ENCODE assay signal across 1 fruit fly cellular context in the genomic region with DNA sequence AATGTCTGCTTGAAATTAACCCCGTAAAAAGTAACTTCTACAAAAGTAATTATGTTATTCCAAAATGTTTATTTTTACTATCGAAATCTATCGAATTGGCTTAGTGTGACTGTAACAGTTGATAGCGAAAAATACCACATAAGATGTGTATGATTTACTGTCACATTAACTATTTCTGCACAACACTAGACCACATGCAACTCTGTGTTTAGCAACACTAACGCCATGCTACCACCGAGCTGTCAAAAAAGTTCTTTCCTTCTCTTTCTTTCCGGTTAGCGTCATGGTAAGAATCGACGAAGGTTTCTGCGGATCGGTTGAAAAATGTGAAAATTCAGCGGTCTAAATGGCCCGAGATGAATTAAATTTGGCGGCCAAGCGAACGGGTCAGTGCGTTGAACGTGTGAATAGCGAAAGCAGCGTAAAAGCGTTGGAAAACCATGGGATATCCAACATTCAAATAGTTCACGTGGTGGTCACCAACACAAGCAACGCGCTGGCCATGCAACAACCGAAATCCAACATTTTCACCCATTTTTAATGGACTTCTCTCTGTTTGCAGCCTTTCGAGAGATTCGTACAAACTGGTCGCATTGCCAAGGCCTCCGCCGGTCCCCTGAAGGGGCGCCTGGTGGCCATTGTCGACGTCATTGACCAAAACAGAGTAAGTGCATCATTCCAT.
TF ChIP-seq lines count a peak whose summit lies in the region.

A gene (minus strand): TSS at position 128 of the 682 bp plus-strand sequence.
A gene (plus strand): TSS at position 255 of the 682 bp plus-strand sequence.

TF ChIP-seq in whole organism, embryonic, 481 proteins besides CTCF, POLR2A, EP300 and RAD21 (continued from another document and continues in another):
- peak; percentile 92 for TF ChIP-seq CG17385 (GFP tag; optimal IDR thresholded peaks at IDR 0.05; lab: Kevin White, UChicago)
- peak; percentile 96 for TF ChIP-seq CG12769 (tag; optimal IDR thresholded peaks at IDR 0.05; lab: Kevin White, UChicago)
- TF ChIP-seq CG30431 (GFP tag; optimal IDR thresholded peaks at IDR 0.05; lab: Kevin White, UChicago), result peak; percentile 81
- TF ChIP-seq gcm2 (GFP tag; optimal IDR thresholded peaks at IDR 0.05; lab: Kevin White, UChicago), result peak; percentile 93
- no peak for TF ChIP-seq tio (GFP tag; optimal IDR thresholded peaks at IDR 0.05; lab: Kevin White, UChicago)
- peak; percentile 81 for TF ChIP-seq Spps (tag; optimal IDR thresholded peaks at IDR 0.05; lab: Kevin White, UChicago)
- peak; percentile 37 for TF ChIP-seq D (optimal IDR thresholded peaks at IDR 0.05; lab: Kevin White, UChicago)
- TF ChIP-seq D (GFP tag; optimal IDR thresholded peaks at IDR 0.05; lab: Kevin White, UChicago), result peak; percentile 90
- TF ChIP-seq CG11085 (GFP tag; IDR thresholded peaks at IDR 0.05; lab: Robert Waterston, UW), result peak; percentile 93
- TF ChIP-seq CG12299 (tag; optimal IDR thresholded peaks at IDR 0.05; lab: Kevin White, UChicago), result peak; percentile 90
- TF ChIP-seq CG6654 (GFP tag; optimal IDR thresholded peaks at IDR 0.05; lab: Kevin White, UChicago), result peak; percentile 79
- TF ChIP-seq crc (GFP tag; optimal IDR thresholded peaks at IDR 0.05; lab: Kevin White, UChicago), result peak; percentile 93
- TF ChIP-seq nau (GFP tag; optimal IDR thresholded peaks at IDR 0.05; lab: Kevin White, UChicago), result no peak
- peak; percentile 86 for TF ChIP-seq CG3838 (GFP tag; optimal IDR thresholded peaks at IDR 0.05; lab: Kevin White, UChicago)
- peak; percentile 90 for TF ChIP-seq CG8944 (GFP tag; optimal IDR thresholded peaks at IDR 0.05; lab: Kevin White, UChicago)
- TF ChIP-seq aop (GFP tag; IDR thresholded peaks at IDR 0.05; lab: Robert Waterston, UW), result no peak; the same call in 1 of the 2 replicates
- TF ChIP-seq lbe (GFP tag; optimal IDR thresholded peaks at IDR 0.05; lab: Kevin White, UChicago), result peak; percentile 90
- peak; percentile 89 for TF ChIP-seq wdn (GFP tag; IDR thresholded peaks at IDR 0.05; lab: Robert Waterston, UW)
- peak; percentile 89 for TF ChIP-seq dati (GFP tag; IDR thresholded peaks at IDR 0.05; lab: Robert Waterston, UW)
- TF ChIP-seq CG16779 (GFP tag; IDR thresholded peaks at IDR 0.05; lab: Robert Waterston, UW), result peak; percentile 97
- peak; percentile 95 for TF ChIP-seq ken (GFP tag; IDR thresholded peaks at IDR 0.05; lab: Robert Waterston, UW)
- TF ChIP-seq otp (GFP tag; IDR thresholded peaks at IDR 0.05; lab: Robert Waterston, UW), result peak; percentile 96
- TF ChIP-seq CG42726 (GFP tag; IDR thresholded peaks at IDR 0.05; lab: Robert Waterston, UW; ENCODE audit: partially characterized antibody), result 0 out of 2 replicates have a peak, but pooled peaks have one; percentile 57
- TF ChIP-seq tap (tag; optimal IDR thresholded peaks at IDR 0.05; lab: Kevin White, UChicago), result peak; percentile 80
- peak; percentile 100 for TF ChIP-seq pzg (GFP tag; optimal IDR thresholded peaks at IDR 0.05; lab: Kevin White, UChicago)
- peak; percentile 92 for TF ChIP-seq CG4424 (GFP tag; optimal IDR thresholded peaks at IDR 0.05; lab: Kevin White, UChicago)
- TF ChIP-seq Awh (GFP tag; IDR thresholded peaks at IDR 0.05; lab: Robert Waterston, UW), result peak; percentile 91
- TF ChIP-seq HHEX (GFP tag; optimal IDR thresholded peaks at IDR 0.05; lab: Kevin White, UChicago), result peak; percentile 98
- TF ChIP-seq CG3847 (GFP tag; IDR thresholded peaks at IDR 0.05; lab: Robert Waterston, UW), result peak; percentile 97
- TF ChIP-seq CG13775 (GFP tag; optimal IDR thresholded peaks at IDR 0.05; lab: Kevin White, UChicago), result peak; percentile 97
- peak; percentile 86 for TF ChIP-seq CG31224 (GFP tag; IDR thresholded peaks at IDR 0.05; lab: Robert Waterston, UW)
- TF ChIP-seq hth (optimal IDR thresholded peaks at IDR 0.05; lab: Kevin White, UChicago), result no peak
- peak; percentile 86 for TF ChIP-seq bigmax (GFP tag; optimal IDR thresholded peaks at IDR 0.05; lab: Kevin White, UChicago)
- TF ChIP-seq ash1 (GFP tag; optimal IDR thresholded peaks at IDR 0.05; lab: Kevin White, UChicago), result peak; percentile 98
- peak; percentile 69 for TF ChIP-seq Ssrp (tag; optimal IDR thresholded peaks at IDR 0.05; lab: Kevin White, UChicago)
- TF ChIP-seq ap (GFP tag; IDR thresholded peaks at IDR 0.05; lab: Robert Waterston, UW), result peak; percentile 89
- TF ChIP-seq run (tag; optimal IDR thresholded peaks at IDR 0.05; lab: Kevin White, UChicago), result peak; percentile 76
- TF ChIP-seq Nf-YB (GFP tag; optimal IDR thresholded peaks at IDR 0.05; lab: Kevin White, UChicago), result peak; percentile 84
- peak; percentile 91 for TF ChIP-seq vfl (GFP tag; optimal IDR thresholded peaks at IDR 0.05; lab: Kevin White, UChicago)
- peak; percentile 83 for TF ChIP-seq Nf-YC (tag; optimal IDR thresholded peaks at IDR 0.05; lab: Kevin White, UChicago)
- TF ChIP-seq Sox100B (GFP tag; optimal IDR thresholded peaks at IDR 0.05; lab: Kevin White, UChicago), result no peak
- no peak for TF ChIP-seq CG8290 (GFP tag; optimal IDR thresholded peaks at IDR 0.05; lab: Kevin White, UChicago)
- TF ChIP-seq CG8290 (tag; optimal IDR thresholded peaks at IDR 0.05; lab: Kevin White, UChicago), result peak; percentile 89 to 99
- TF ChIP-seq CG34224 (GFP tag; IDR thresholded peaks at IDR 0.05; lab: Robert Waterston, UW; ENCODE audit: partially characterized antibody), result 0 out of 3 replicates have a peak, but pooled peaks have one; percentile 49
- peak; percentile 94 for TF ChIP-seq H15 (GFP tag; IDR thresholded peaks at IDR 0.05; lab: Robert Waterston, UW)
- peak; percentile 87 to 97 for TF ChIP-seq dpn (GFP tag; optimal IDR thresholded peaks at IDR 0.05; lab: Kevin White, UChicago)
- peak; percentile 99 for TF ChIP-seq sens (GFP tag; lab: Kevin White, UChicago)
- peak; percentile 90 for TF ChIP-seq ttk (GFP tag; IDR thresholded peaks at IDR 0.05; lab: Robert Waterston, UW)
- no peak for TF ChIP-seq mld (GFP tag; IDR thresholded peaks at IDR 0.05; lab: Robert Waterston, UW; ENCODE audit: partially characterized antibody)
- peak; percentile 96 for TF ChIP-seq CG4328 (GFP tag; optimal IDR thresholded peaks at IDR 0.05; lab: Kevin White, UChicago)
- peak; percentile 82 to 97 for TF ChIP-seq Hr51 (GFP tag; optimal IDR thresholded peaks at IDR 0.05; lab: Kevin White, UChicago)
- peak; percentile 86 for TF ChIP-seq Atf-2 (GFP tag; optimal IDR thresholded peaks at IDR 0.05; lab: Kevin White, UChicago)
- peak; percentile 96 for TF ChIP-seq eyg (GFP tag; optimal IDR thresholded peaks at IDR 0.05; lab: Kevin White, UChicago)
- peak; percentile 78 for TF ChIP-seq Dref (GFP tag; IDR thresholded peaks at IDR 0.05; lab: Robert Waterston, UW)
- peak; percentile 91 for TF ChIP-seq CG7839 (tag; optimal IDR thresholded peaks at IDR 0.05; lab: Kevin White, UChicago)
- TF ChIP-seq Bgb (GFP tag; IDR thresholded peaks at IDR 0.05; lab: Robert Waterston, UW; ENCODE audit: partially characterized antibody), result peak; percentile 61; the same call in 1 of the 2 replicates
- peak; percentile 82 for TF ChIP-seq CG5180 (GFP tag; optimal IDR thresholded peaks at IDR 0.05; lab: Kevin White, UChicago)
- no peak for TF ChIP-seq eve (GFP tag; optimal IDR thresholded peaks at IDR 0.05; lab: Kevin White, UChicago)
- peak; percentile 93 for TF ChIP-seq CG34422 (GFP tag; IDR thresholded peaks at IDR 0.05; lab: Robert Waterston, UW)
- peak; percentile 86 for TF ChIP-seq Kr (GFP tag; optimal IDR thresholded peaks at IDR 0.05; lab: Kevin White, UChicago)
- TF ChIP-seq CG4707 (GFP tag; optimal IDR thresholded peaks at IDR 0.05; lab: Kevin White, UChicago), result peak; percentile 95
- peak; percentile 100 for TF ChIP-seq YL-1 (GFP tag; optimal IDR thresholded peaks at IDR 0.05; lab: Kevin White, UChicago)
- peak; percentile 96 for TF ChIP-seq vvl (GFP tag; IDR thresholded peaks at IDR 0.05; lab: Robert Waterston, UW)
- TF ChIP-seq az2 (GFP tag; optimal IDR thresholded peaks at IDR 0.05; lab: Kevin White, UChicago), result peak; percentile 76
- TF ChIP-seq B-H1 (GFP tag; IDR thresholded peaks at IDR 0.05; lab: Robert Waterston, UW), result peak; percentile 81
- peak; percentile 62; the same call in 3 of the 4 replicates for TF ChIP-seq Gug (GFP tag; IDR thresholded peaks at IDR 0.05; lab: Robert Waterston, UW)
- TF ChIP-seq maf-S (GFP tag; optimal IDR thresholded peaks at IDR 0.05; lab: Kevin White, UChicago), result peak; percentile 94
- TF ChIP-seq Xrp1 (GFP tag; IDR thresholded peaks at IDR 0.05; lab: Robert Waterston, UW), result peak; percentile 82
- peak; percentile 97 for TF ChIP-seq pb (GFP tag; optimal IDR thresholded peaks at IDR 0.05; lab: Kevin White, UChicago)
- TF ChIP-seq ara (GFP tag; IDR thresholded peaks at IDR 0.05; lab: Robert Waterston, UW), result peak; percentile 89
- peak; percentile 87 for TF ChIP-seq CG32772 (GFP tag; IDR thresholded peaks at IDR 0.05; lab: Robert Waterston, UW)
- peak; percentile 69 for TF ChIP-seq CG15696 (tag; optimal IDR thresholded peaks at IDR 0.05; lab: Kevin White, UChicago)
- TF ChIP-seq tgo (GFP tag; IDR thresholded peaks at IDR 0.05; lab: Robert Waterston, UW), result peak; percentile 90
- no peak for TF ChIP-seq Tbp (GFP tag; optimal IDR thresholded peaks at IDR 0.05; lab: Kevin White, UChicago)
- TF ChIP-seq CG15073 (GFP tag; optimal IDR thresholded peaks at IDR 0.05; lab: Kevin White, UChicago), result no peak
- TF ChIP-seq grn (GFP tag; optimal IDR thresholded peaks at IDR 0.05; lab: Kevin White, UChicago), result no peak
- TF ChIP-seq Xbp1 (GFP tag; optimal IDR thresholded peaks at IDR 0.05; lab: Kevin White, UChicago), result peak; percentile 93
- TF ChIP-seq HmgZ (tag; optimal IDR thresholded peaks at IDR 0.05; lab: Kevin White, UChicago), result peak; percentile 98
- peak; percentile 41 for TF ChIP-seq CG7745 (tag; optimal IDR thresholded peaks at IDR 0.05; lab: Kevin White, UChicago)
- peak; percentile 94 for TF ChIP-seq sug (tag; optimal IDR thresholded peaks at IDR 0.05; lab: Kevin White, UChicago)
- peak; percentile 95 for TF ChIP-seq CG2199 (GFP tag; IDR thresholded peaks at IDR 0.05; lab: Robert Waterston, UW)
- peak; percentile 90 for TF ChIP-seq en (GFP tag; optimal IDR thresholded peaks at IDR 0.05; lab: Kevin White, UChicago)
- peak; percentile 79 for TF ChIP-seq croc (GFP tag; conservative IDR thresholded peaks at IDR 0.05; lab: Robert Waterston, UW)
- no peak for TF ChIP-seq jigr1 (GFP tag; IDR thresholded peaks at IDR 0.05; lab: Robert Waterston, UW)
- peak; percentile 82 for TF ChIP-seq CG14965 (GFP tag; optimal IDR thresholded peaks at IDR 0.05; lab: Kevin White, UChicago; ENCODE audit: borderline replicate concordance)
- peak; percentile 89 for TF ChIP-seq salm (tag; optimal IDR thresholded peaks at IDR 0.05; lab: Kevin White, UChicago)
- TF ChIP-seq CG14050 (GFP tag; IDR thresholded peaks at IDR 0.05; lab: Robert Waterston, UW), result peak; percentile 89
- peak; percentile 69 for TF ChIP-seq danr (GFP tag; IDR thresholded peaks at IDR 0.05; lab: Robert Waterston, UW)
- TF ChIP-seq cato (GFP tag; optimal IDR thresholded peaks at IDR 0.05; lab: Kevin White, UChicago; ENCODE audit: borderline replicate concordance), result peak; percentile 85
- peak; percentile 76 for TF ChIP-seq CG7928 (GFP tag; optimal IDR thresholded peaks at IDR 0.05; lab: Kevin White, UChicago)
- TF ChIP-seq jumu (GFP tag; optimal IDR thresholded peaks at IDR 0.05; lab: Kevin White, UChicago), result peak; percentile 95
- peak; percentile 94 for TF ChIP-seq Hey (tag; optimal IDR thresholded peaks at IDR 0.05; lab: Kevin White, UChicago)
- no peak for TF ChIP-seq prd (optimal IDR thresholded peaks at IDR 0.05; lab: Kevin White, UChicago)
- TF ChIP-seq prd (GFP tag; IDR thresholded peaks at IDR 0.05; lab: Robert Waterston, UW), result peak; percentile 84
- TF ChIP-seq Side (GFP tag; optimal IDR thresholded peaks at IDR 0.05; lab: Kevin White, UChicago), result peak; percentile 97
- peak; percentile 98 for TF ChIP-seq HLHmδ (GFP tag; optimal IDR thresholded peaks at IDR 0.05; lab: Kevin White, UChicago)
- peak; percentile 80 for TF ChIP-seq E2f2 (GFP tag; IDR thresholded peaks at IDR 0.05; lab: Robert Waterston, UW)
- peak; percentile 89 for TF ChIP-seq Ptx1 (GFP tag; IDR thresholded peaks at IDR 0.05; lab: Robert Waterston, UW)
- peak; percentile 86 for TF ChIP-seq Optix (GFP tag; IDR thresholded peaks at IDR 0.05; lab: Robert Waterston, UW)
- peak; percentile 94 for TF ChIP-seq slp2 (GFP tag; optimal IDR thresholded peaks at IDR 0.05; lab: Kevin White, UChicago)
- peak; percentile 96 for TF ChIP-seq NC2α (GFP tag; optimal IDR thresholded peaks at IDR 0.05; lab: Kevin White, UChicago)
- TF ChIP-seq lov (optimal IDR thresholded peaks at IDR 0.05; lab: Kevin White, UChicago), result no peak
- peak; percentile 97 for TF ChIP-seq lov (GFP tag; IDR thresholded peaks at IDR 0.05; lab: Robert Waterston, UW)
- TF ChIP-seq Sin3A (optimal IDR thresholded peaks at IDR 0.05; lab: Kevin White, UChicago), result peak; percentile 55
- peak; percentile 92 for TF ChIP-seq CG14014 (GFP tag; IDR thresholded peaks at IDR 0.05; lab: Robert Waterston, UW)
- TF ChIP-seq CG14710 (tag; optimal IDR thresholded peaks at IDR 0.05; lab: Kevin White, UChicago), result peak; percentile 96
- peak; percentile 100 for TF ChIP-seq phol (tag; optimal IDR thresholded peaks at IDR 0.05; lab: Kevin White, UChicago)
- TF ChIP-seq luna (GFP tag; optimal IDR thresholded peaks at IDR 0.05; lab: Kevin White, UChicago), result peak; percentile 96
- peak; percentile 58; the same call in 1 of the 2 replicates for TF ChIP-seq ro (GFP tag; IDR thresholded peaks at IDR 0.05; lab: Robert Waterston, UW)
- TF ChIP-seq CG12659 (GFP tag; optimal IDR thresholded peaks at IDR 0.05; lab: Kevin White, UChicago), result peak; percentile 99
- TF ChIP-seq CG13123 (GFP tag; optimal IDR thresholded peaks at IDR 0.05; lab: Kevin White, UChicago), result no peak
- peak; percentile 93 for TF ChIP-seq CG17829 (tag; optimal IDR thresholded peaks at IDR 0.05; lab: Kevin White, UChicago)
- peak; percentile 86 for TF ChIP-seq Six4 (GFP tag; optimal IDR thresholded peaks at IDR 0.05; lab: Kevin White, UChicago)
- TF ChIP-seq Oli (tag; optimal IDR thresholded peaks at IDR 0.05; lab: Kevin White, UChicago), result peak; percentile 83
- TF ChIP-seq Abd-B (GFP tag; optimal IDR thresholded peaks at IDR 0.05; lab: Kevin White, UChicago), result peak; percentile 66
- no peak for TF ChIP-seq gem (tag; optimal IDR thresholded peaks at IDR 0.05; lab: Kevin White, UChicago)
- TF ChIP-seq ATbp (GFP tag; optimal IDR thresholded peaks at IDR 0.05; lab: Kevin White, UChicago), result peak; percentile 94
- peak; percentile 53 for TF ChIP-seq Scr (GFP tag; IDR thresholded peaks at IDR 0.05; lab: Robert Waterston, UW; ENCODE audit: partially characterized antibody)
- peak; percentile 92 for TF ChIP-seq nerfin-1 (tag; optimal IDR thresholded peaks at IDR 0.05; lab: Kevin White, UChicago)
- peak; percentile 87 for TF ChIP-seq CG4820 (GFP tag; optimal IDR thresholded peaks at IDR 0.05; lab: Kevin White, UChicago)
- TF ChIP-seq zf30C (GFP tag; optimal IDR thresholded peaks at IDR 0.05; lab: Kevin White, UChicago), result peak; percentile 34
- TF ChIP-seq HLH3B (GFP tag; IDR thresholded peaks at IDR 0.05; lab: Robert Waterston, UW), result peak; percentile 92
